Fruit fly (Drosophila melanogaster) whole organism, pupa: ENCODE results near the gene Taf12.

ENCODE experiments used
- CG10348 ChIP-seq: fragments of 200-800 bp; sonication (Bioruptor generic); IDR thresholded peaks from 2 replicates; pipeline ENCODE4 v1.3.6; 2022; ENCODE audit warnings: missing biosample characterization, missing genetic modification characterization
- CG13204 ChIP-seq: fragments of 200-800 bp; sonication (Bioruptor generic); optimal IDR thresholded peaks from 2 replicates; lab custom pipeline; 2018; ENCODE audit warnings: missing biosample characterization, mild to moderate bottlenecking, missing genetic modification characterization, moderate library complexity
- CG14655 ChIP-seq: fragments of 200-800 bp; sonication (Bioruptor generic); optimal IDR thresholded peaks from 3 replicates; lab custom pipeline; 2017; ENCODE audit warnings: mild to moderate bottlenecking, missing biosample characterization, missing genetic modification reagents, missing genetic modification characterization
- CG17806 ChIP-seq: fragments of 200-800 bp; sonication (Bioruptor generic); optimal IDR thresholded peaks from 2 replicates; lab custom pipeline; 2018; ENCODE audit warnings: missing biosample characterization, mild to moderate bottlenecking, missing genetic modification characterization, moderate library complexity
- CG32121 ChIP-seq: fragments of 200-800 bp; sonication (Bioruptor generic); IDR thresholded peaks from 2 replicates; pipeline ENCODE4 v1.3.6; 2022; ENCODE audit warnings: missing biosample characterization, missing genetic modification characterization
- CG4496 ChIP-seq: fragments of 200-800 bp; sonication (Bioruptor generic); IDR thresholded peaks from 3 replicates; pipeline ENCODE4 v1.3.6; 2022; ENCODE audit warnings: missing biosample characterization, missing genetic modification characterization
- CG8159 ChIP-seq: fragments of 200-800 bp; sonication (Bioruptor generic); optimal IDR thresholded peaks from 3 replicates; lab custom pipeline; 2018; ENCODE audit warnings: missing biosample characterization, mild to moderate bottlenecking, missing genetic modification characterization, moderate library complexity
- CG9948 ChIP-seq: fragments of 200-800 bp; sonication (Bioruptor generic); optimal IDR thresholded peaks from 2 replicates; lab custom pipeline; 2018; ENCODE audit warnings: missing biosample characterization, mild to moderate bottlenecking, missing genetic modification characterization, moderate library complexity
- EcR ChIP-seq: fragments of 200-800 bp; sonication (Bioruptor generic); optimal IDR thresholded peaks from 3 replicates; lab custom pipeline; 2019; ENCODE audit warnings: missing biosample characterization, missing genetic modification characterization, mild to moderate bottlenecking, moderate library complexity, missing genetic modification reagents
- Pif1A ChIP-seq: fragments of 200-800 bp; sonication (Bioruptor generic); optimal IDR thresholded peaks from 3 replicates; lab custom pipeline; 2016; ENCODE audit warnings: missing biosample characterization, missing genetic modification characterization
- gl ChIP-seq: fragments of 200-800 bp; sonication (Bioruptor generic); optimal IDR thresholded peaks from 2 replicates; lab custom pipeline; 2018; ENCODE audit warnings: missing biosample characterization, mild to moderate bottlenecking, missing genetic modification characterization

DNA sequence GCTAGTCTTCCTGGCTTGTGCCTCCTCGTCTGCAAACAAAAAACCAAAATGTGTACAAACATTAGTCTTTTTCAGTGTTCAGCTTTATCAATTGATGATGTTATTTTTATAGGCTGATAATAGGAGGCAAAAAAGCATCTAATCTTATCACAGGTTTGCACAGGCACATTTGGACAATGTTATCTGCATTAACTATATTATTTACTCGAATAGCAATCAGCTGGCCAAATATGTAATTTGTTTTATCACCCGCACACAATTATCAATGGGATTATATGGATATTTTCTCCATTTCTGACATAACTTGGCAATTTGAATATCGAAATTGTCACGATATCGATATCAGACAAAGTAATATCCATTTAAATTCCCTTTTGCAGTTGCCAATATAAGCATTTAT, 41.9 kb downstream of the Taf12 start:
- TF ChIP-seq CG14655 (GFP tag; lab: Kevin White, UChicago) (no peak), CG4496 (no peak), CG17806 (no peak), gl (tag; lab: Kevin White, UChicago) (no peak), Pif1A (GFP tag; lab: Kevin White, UChicago) (no peak), CG9948 (tag; lab: Kevin White, UChicago) (no peak), CG8159 (tag; lab: Kevin White, UChicago) (no peak), CG13204 (GFP tag; lab: Kevin White, UChicago) (no peak), CG10348 (GFP tag; lab: Robert Waterston, UW) (no peak), CG32121 (GFP tag; lab: Robert Waterston, UW) (no peak), EcR (GFP tag; lab: Kevin White, UChicago) (no peak)
